Worm (Caenorhabditis elegans): ENCODE results near the gene T20B5.2.

T20B5.2 gene

ce11 chrX:9337832-9338231, 6.9 kb downstream of the T20B5.2 start (continued):
- peak; percentile 73 for TF ChIP-seq mep-1 (tag; optimal IDR thresholded peaks at IDR 0.05)
- TF ChIP-seq blmp-1 (tag; optimal IDR thresholded peaks at IDR 0.05) = peak; percentile 65
- peak; percentile 69 for TF ChIP-seq swsn-7 (tag; optimal IDR thresholded peaks at IDR 0.05)
- no peak for TF ChIP-seq unc-62 (GFP tag; optimal IDR thresholded peaks at IDR 0.05)
- no peak for TF ChIP-seq ceh-90 (tag; optimal IDR thresholded peaks at IDR 0.05)
- no peak for TF ChIP-seq fkh-4 (tag; optimal IDR thresholded peaks at IDR 0.05; ENCODE audit: borderline replicate concordance)
- no peak for TF ChIP-seq pax-3 (tag; optimal IDR thresholded peaks at IDR 0.05)
- no peak for TF ChIP-seq aly-2 (tag; optimal IDR thresholded peaks at IDR 0.05)
- TF ChIP-seq pqm-1 (tag; optimal IDR thresholded peaks at IDR 0.05) = no peak
- no peak for TF ChIP-seq unc-98 (GFP tag; IDR thresholded peaks at IDR 0.05)
- TF ChIP-seq lir-3 (tag; optimal IDR thresholded peaks at IDR 0.05; ENCODE audit: poor library complexity) = no peak
- no peak for TF ChIP-seq tlp-1 (tag; optimal IDR thresholded peaks at IDR 0.05)
- peak; percentile 73 for TF ChIP-seq tbx-2 (tag; optimal IDR thresholded peaks at IDR 0.05)
- no peak for TF ChIP-seq zip-4 (GFP tag; optimal IDR thresholded peaks at IDR 0.05)
- no peak for TF ChIP-seq ces-1 (GFP tag; optimal IDR thresholded peaks at IDR 0.05)
- TF ChIP-seq nhr-11 (tag; optimal IDR thresholded peaks at IDR 0.05) = no peak
- peak; percentile 35 to 56 for TF ChIP-seq efl-1 (optimal IDR thresholded peaks at IDR 0.05)
- TF ChIP-seq efl-1 (GFP tag; optimal IDR thresholded peaks at IDR 0.05 in 1 of 2) = peak; percentile 32 to 61
- TF ChIP-seq sox-4 (tag; optimal IDR thresholded peaks at IDR 0.05) = no peak
- peak; percentile 52 for TF ChIP-seq rnt-1 (tag; optimal IDR thresholded peaks at IDR 0.05)
- TF ChIP-seq sup-37 (GFP tag; optimal IDR thresholded peaks at IDR 0.05) = no peak
- TF ChIP-seq jun-1 (tag; optimal IDR thresholded peaks at IDR 0.05) = no peak
- peak; percentile 92 for TF ChIP-seq F16B12.6 (tag; optimal IDR thresholded peaks at IDR 0.05)
- TF ChIP-seq mef-2 (tag; optimal IDR thresholded peaks at IDR 0.05) = no peak
- TF ChIP-seq C04F5.9 (tag; optimal IDR thresholded peaks at IDR 0.05) = no peak
- no peak for TF ChIP-seq lin-39 (tag; optimal IDR thresholded peaks at IDR 0.05)
- TF ChIP-seq elt-2 (tag; optimal IDR thresholded peaks at IDR 0.05) = no peak
- no peak for TF ChIP-seq pag-3 (tag; optimal IDR thresholded peaks at IDR 0.05; ENCODE audit: borderline replicate concordance, insufficient read depth)
- TF ChIP-seq lin-35 (GFP tag; optimal IDR thresholded peaks at IDR 0.05) = peak; percentile 43 to 48
- TF ChIP-seq hlh-17 (GFP tag; optimal IDR thresholded peaks at IDR 0.05; ENCODE audit: borderline replicate concordance) = no peak
- TF ChIP-seq nhr-90 (tag; optimal IDR thresholded peaks at IDR 0.05; ENCODE audit: poor library complexity) = peak; percentile 4
- no peak for TF ChIP-seq lin-13 (GFP tag; optimal IDR thresholded peaks at IDR 0.05)
- peak; percentile 56 for TF ChIP-seq mab-9 (GFP tag; IDR thresholded peaks at IDR 0.05)
- TF ChIP-seq aha-1 (tag; optimal IDR thresholded peaks at IDR 0.05) = no peak
- TF ChIP-seq nhr-85 (tag) = peak; percentile 79
- peak; percentile 51 for TF ChIP-seq nhr-20 (tag; optimal IDR thresholded peaks at IDR 0.05)
- TF ChIP-seq nhr-71 (tag; optimal IDR thresholded peaks at IDR 0.05) = peak; percentile 73
- TF ChIP-seq nhr-47 (tag; optimal IDR thresholded peaks at IDR 0.05) = peak; percentile 69
- no peak for TF ChIP-seq ceh-63 (GFP tag; optimal IDR thresholded peaks at IDR 0.05)
- TF ChIP-seq fkh-10 (GFP tag; optimal IDR thresholded peaks at IDR 0.05) = peak; percentile 56
- peak; percentile 41 for TF ChIP-seq fos-1 (tag; optimal IDR thresholded peaks at IDR 0.05)
- no peak for TF ChIP-seq ets-5 (GFP tag; IDR thresholded peaks at IDR 0.05)
- peak; percentile 74 for TF ChIP-seq snu-23 (GFP tag; optimal IDR thresholded peaks at IDR 0.05)
- TF ChIP-seq nhr-237 (tag; optimal IDR thresholded peaks at IDR 0.05) = no peak
- no peak for TF ChIP-seq ztf-11 (tag; optimal IDR thresholded peaks at IDR 0.05)
- TF ChIP-seq unc-86 (tag; optimal IDR thresholded peaks at IDR 0.05) = peak; percentile 65
- TF ChIP-seq ama-1 (optimal IDR thresholded peaks at IDR 0.05) = no peak
- TF ChIP-seq unc-130 (tag; optimal IDR thresholded peaks at IDR 0.05) = no peak
- TF ChIP-seq elt-3 (tag; optimal IDR thresholded peaks at IDR 0.05) = peak in 1 of 6 experiments; percentile 19
- TF ChIP-seq ceh-88 (GFP tag; IDR thresholded peaks at IDR 0.05) = no peak
- TF ChIP-seq xbp-1 (tag; optimal IDR thresholded peaks at IDR 0.05) = peak; percentile 59
- TF ChIP-seq grh-1 (GFP tag; IDR thresholded peaks at IDR 0.05) = no peak
- TF ChIP-seq unc-30 (tag; optimal IDR thresholded peaks at IDR 0.05) = no peak
- TF ChIP-seq lin-15B (tag; optimal IDR thresholded peaks at IDR 0.05) = no peak

All from whole organism, L1 larva.